Worm (Caenorhabditis elegans): ENCODE results near the gene K08C7.1.

DNA sequence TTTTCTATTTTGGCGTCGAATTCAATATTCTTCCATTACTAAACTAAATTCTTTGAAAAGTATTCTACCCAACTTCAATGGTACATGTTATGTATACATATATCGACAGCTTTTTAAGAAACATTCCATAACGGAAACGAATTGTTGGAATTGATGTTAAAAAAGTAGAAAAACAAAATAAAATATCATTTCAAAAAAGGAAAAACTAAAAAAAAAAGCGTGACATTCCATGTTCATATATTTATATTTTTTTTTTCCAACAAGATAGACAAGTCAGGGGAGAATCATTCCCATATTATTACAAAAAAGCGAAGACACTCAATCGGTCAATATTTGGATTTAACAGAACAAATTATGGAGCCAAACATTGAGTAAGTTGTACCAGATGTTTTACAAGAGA, 48.6 kb downstream of the K08C7.1 start, which contains the start of gene R102.10:
- TF ChIP-seq him-1 (tag; optimal IDR thresholded peaks at IDR 0.05), result no peak
- no peak for TF ChIP-seq W03F9.2 (tag; optimal IDR thresholded peaks at IDR 0.05)

Measured in whole organism, L4/young adult.